Fruit fly (Drosophila melanogaster): ENCODE data around the gene CG42752.

CG42752 gene

dm6 chr2L:18705617-18706046, 34.3 kb downstream of the CG42752 start, which contains the start of gene Jwa (continued):
- TF ChIP-seq CG2116 (GFP tag; optimal IDR thresholded peaks at IDR 0.05) (peak; percentile 81), CG9876 (GFP tag; optimal IDR thresholded peaks at IDR 0.05) (peak; percentile 87), ERR (GFP tag; optimal IDR thresholded peaks at IDR 0.05) (peak; percentile 76), mld (GFP tag; IDR thresholded peaks at IDR 0.05; ENCODE audit: partially characterized antibody) (peak; percentile 87), D19A (tag; optimal IDR thresholded peaks at IDR 0.05) (peak; percentile 59), CG10321 (GFP tag; IDR thresholded peaks at IDR 0.05) (peak; percentile 36; the same call in 1 of the 2 replicates), CG1529 (GFP tag; optimal IDR thresholded peaks at IDR 0.05) (peak; percentile 90), ato (GFP tag; IDR thresholded peaks at IDR 0.05; ENCODE audit: partially characterized antibody) (peak; percentile 85), dati (GFP tag; IDR thresholded peaks at IDR 0.05) (peak; percentile 41; the same call in 1 of the 2 replicates), Pdp1 (GFP tag; optimal IDR thresholded peaks at IDR 0.05) (peak; percentile 81 to 96), CG7745 (tag; optimal IDR thresholded peaks at IDR 0.05) (no peak), CG15514 (GFP tag; optimal IDR thresholded peaks at IDR 0.05) (peak; percentile 78), CG15073 (GFP tag; optimal IDR thresholded peaks at IDR 0.05) (peak; percentile 80), CG10462 (GFP tag; optimal IDR thresholded peaks at IDR 0.05) (peak; percentile 77), fru (optimal IDR thresholded peaks at IDR 0.05) (no peak), CG13123 (GFP tag; optimal IDR thresholded peaks at IDR 0.05) (peak; percentile 86), Opbp (GFP tag; IDR thresholded peaks at IDR 0.05; ENCODE audit: partially characterized antibody) (peak; percentile 97), salm (tag; optimal IDR thresholded peaks at IDR 0.05) (peak; percentile 88), usp (GFP tag; optimal IDR thresholded peaks at IDR 0.05) (no peak), HmgD (GFP tag; optimal IDR thresholded peaks at IDR 0.05) (peak; percentile 86), CG10654 (GFP tag; optimal IDR thresholded peaks at IDR 0.05) (peak; percentile 91), Trl (optimal IDR thresholded peaks at IDR 0.05) (no peak), Trl (GFP tag; optimal IDR thresholded peaks at IDR 0.05) (peak; percentile 89), oc (tag; optimal IDR thresholded peaks at IDR 0.05) (no peak), h (optimal IDR thresholded peaks at IDR 0.05) (no peak), Awh (GFP tag; IDR thresholded peaks at IDR 0.05) (peak; percentile 80), Rfx (GFP tag; IDR thresholded peaks at IDR 0.05) (peak; percentile 94), onecut (GFP tag; IDR thresholded peaks at IDR 0.05) (peak; percentile 62), gem (tag; optimal IDR thresholded peaks at IDR 0.05) (peak; percentile 98), Drgx (GFP tag; IDR thresholded peaks at IDR 0.05) (peak; percentile 74), Lpt (GFP tag; optimal IDR thresholded peaks at IDR 0.05) (no peak), CG2889 (GFP tag; IDR thresholded peaks at IDR 0.05) (peak; percentile 93), CHES-1-like (GFP tag; optimal IDR thresholded peaks at IDR 0.05) (peak; percentile 93), Sry-β (GFP tag; optimal IDR thresholded peaks at IDR 0.05) (no peak), CG6683 (GFP tag; optimal IDR thresholded peaks at IDR 0.05) (peak; percentile 44), ttk (GFP tag; IDR thresholded peaks at IDR 0.05) (peak; percentile 86), CG31224 (GFP tag; IDR thresholded peaks at IDR 0.05) (peak; percentile 86), CG9932 (GFP tag; IDR thresholded peaks at IDR 0.05) (peak; percentile 98), CG43689 (GFP tag; IDR thresholded peaks at IDR 0.05) (peak; percentile 90), CrebB (tag; optimal IDR thresholded peaks at IDR 0.05) (peak; percentile 90), Hr39 (optimal IDR thresholded peaks at IDR 0.05) (no peak), CG3407 (GFP tag; optimal IDR thresholded peaks at IDR 0.05) (peak; percentile 89), bsh (GFP tag; optimal IDR thresholded peaks at IDR 0.05) (peak; percentile 38 to 96), pfk (GFP tag; optimal IDR thresholded peaks at IDR 0.05) (no peak), ro (GFP tag; IDR thresholded peaks at IDR 0.05) (peak; percentile 70), CG15011 (GFP tag; optimal IDR thresholded peaks at IDR 0.05) (no peak), crp (GFP tag; optimal IDR thresholded peaks at IDR 0.05) (peak in 1 of 2 experiments; percentile 52), NC2β (GFP tag; optimal IDR thresholded peaks at IDR 0.05) (peak; percentile 96), toy (GFP tag; IDR thresholded peaks at IDR 0.05) (peak; percentile 53; the same call in 1 of the 2 replicates), ac (GFP tag; optimal IDR thresholded peaks at IDR 0.05) (peak; percentile 71), gro (GFP tag; optimal IDR thresholded peaks at IDR 0.05) (peak; percentile 88), CG10565 (GFP tag; optimal IDR thresholded peaks at IDR 0.05) (peak; percentile 52)

All from whole organism, embryonic.